Fruit fly (Drosophila melanogaster) S2 (cell line): ENCODE data around the gene CG16957.

Experiments used
- CG8478 ChIP-seq: fragments of >200 bp; optimal IDR thresholded peaks from 2 replicates; lab custom pipeline; 2018
- CTCF ChIP-seq, 2 experiments: fragments of >200 bp; optimal IDR thresholded peaks; 2 replicates each; lab custom pipeline; 2018

- TF ChIP-seq CG8478 (no peak), CTCF (optimal IDR thresholded peaks at IDR 0.05; lab: Kevin White, UChicago) (no peak)
These were observed at the start of gene CG16957 for dm6 chr2L:13396084-13396483.
